Worm (Caenorhabditis elegans): ENCODE data around the gene W02A2.8.

DNA sequence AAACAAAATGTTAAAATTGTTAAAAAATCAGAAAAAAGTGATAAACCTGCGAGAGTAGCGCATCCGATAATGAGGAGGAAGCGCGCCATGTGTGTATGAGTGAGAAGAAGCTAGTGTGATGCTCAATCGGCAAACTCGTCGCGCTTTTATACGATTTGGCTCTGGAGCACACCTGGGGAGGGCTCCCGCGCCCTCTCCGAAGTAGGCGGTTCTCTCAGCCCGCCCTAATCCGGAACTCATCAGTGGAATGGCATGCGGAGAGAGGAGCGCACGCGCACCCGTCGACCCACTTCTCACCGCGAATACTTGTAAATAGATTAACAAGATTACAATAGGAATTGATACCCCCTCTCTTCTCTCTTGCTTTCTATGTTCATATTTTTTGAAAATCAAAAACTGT lies 27.1 kb downstream of the W02A2.8 start, which contains the start of gene pqn-74:
- no peak for TF ChIP-seq pha-4 (tag; optimal IDR thresholded peaks at IDR 0.05)
- TF ChIP-seq snpc-4 (tag; optimal IDR thresholded peaks at IDR 0.05) = no peak
- TF ChIP-seq unc-62 (GFP tag; optimal IDR thresholded peaks at IDR 0.05) = no peak
- no peak for TF ChIP-seq nhr-237 (tag; optimal IDR thresholded peaks at IDR 0.05)
- TF ChIP-seq nhr-28 (tag; optimal IDR thresholded peaks at IDR 0.05) = no peak
- TF ChIP-seq ztf-11 (tag; optimal IDR thresholded peaks at IDR 0.05) = no peak
- no peak for TF ChIP-seq unc-39 (tag; optimal IDR thresholded peaks at IDR 0.05)
- TF ChIP-seq lsy-2 (tag; optimal IDR thresholded peaks at IDR 0.05) = no peak
- no peak for TF ChIP-seq nhr-2 (tag; optimal IDR thresholded peaks at IDR 0.05)
- TF ChIP-seq nhr-12 (tag; optimal IDR thresholded peaks at IDR 0.05) = no peak
- no peak for TF ChIP-seq mep-1 (tag; optimal IDR thresholded peaks at IDR 0.05)
- no peak for TF ChIP-seq blmp-1 (tag; optimal IDR thresholded peaks at IDR 0.05)
- no peak for TF ChIP-seq ceh-83 (GFP tag; optimal IDR thresholded peaks at IDR 0.05)

All from whole organism, mixed stage, embryonic.